Worm (Caenorhabditis elegans) whole organism, L4 larva: ENCODE results near the gene Y17G7B.18.

ENCODE experiments used
- D1046.2 ChIP-seq: fragments of 200-800 bp; sonication (Bioruptor generic); IDR thresholded peaks from 2 replicates; pipeline ENCODE4 v1.3.6; 2022; ENCODE audit warnings: missing genetic modification characterization, missing compliant biosample characterization
- F10B5.3 ChIP-seq: sonication (generic microtip); optimal IDR thresholded peaks from 2 replicates; lab custom pipeline; 2016; ENCODE audit warnings: mild to moderate bottlenecking, missing genetic modification characterization, missing compliant biosample characterization
- F26F4.8 ChIP-seq: fragments of 200-800 bp; sonication (Bioruptor generic); conservative IDR thresholded peaks from 2 replicates; pipeline ENCODE4 v1.3.6; 2022; ENCODE audit warnings: missing genetic modification characterization, missing compliant biosample characterization
- F37D6.2 ChIP-seq: sonication (generic microtip); optimal IDR thresholded peaks from 2 replicates; lab custom pipeline; 2016; ENCODE audit warnings: mild to moderate bottlenecking, missing genetic modification characterization, missing compliant biosample characterization
- F44E2.7 ChIP-seq: fragments of 200-800 bp; sonication (Bioruptor generic); IDR thresholded peaks from 2 replicates; pipeline ENCODE4 v2.1.2; 2022; ENCODE audit warnings: missing genetic modification characterization, missing compliant biosample characterization
- F49E8.2 ChIP-seq: sonication (generic microtip); optimal IDR thresholded peaks from 2 replicates; lab custom pipeline; 2016; ENCODE audit warnings: missing compliant biosample characterization, mild to moderate bottlenecking, missing genetic modification characterization, borderline replicate concordance
- Y5F2A.4 ChIP-seq: fragments of 200-800 bp; sonication (Bioruptor generic); optimal IDR thresholded peaks from 2 replicates; lab custom pipeline; 2018; ENCODE audit warnings: mild to moderate bottlenecking, missing genetic modification characterization, missing compliant biosample characterization
- ZK546.5 ChIP-seq, 2 experiments: sonication (generic microtip); optimal IDR thresholded peaks; 2 replicates each; lab custom pipeline; 2017; ENCODE audit warnings: missing biosample characterization in 2 of 2, missing genetic modification characterization in 2 of 2
- aly-2 ChIP-seq: sonication (generic microtip); optimal IDR thresholded peaks from 2 replicates; lab custom pipeline; 2018; ENCODE audit warnings: missing biosample characterization, missing genetic modification characterization
- ama-1 ChIP-seq: fragments of 150-350 bp; optimal IDR thresholded peaks from 2 replicates; lab custom pipeline; 2014; ENCODE audit warnings: inconsistent platforms, mixed read lengths
- ceh-44 ChIP-seq: fragments of 200-800 bp; sonication (Bioruptor generic); IDR thresholded peaks from 2 replicates; pipeline ENCODE4 v1.3.6; 2022; ENCODE audit warnings: missing genetic modification reagents, missing genetic modification characterization, missing compliant biosample characterization
- ceh-62 ChIP-seq: sonication (generic microtip); optimal IDR thresholded peaks from 2 replicates; lab custom pipeline; 2017; ENCODE audit warnings: missing biosample characterization, missing genetic modification characterization
- ces-1 ChIP-seq: fragments of 150-350 bp; sonication (generic microtip); optimal IDR thresholded peaks from 4 replicates; lab custom pipeline; 2014; ENCODE audit warnings: missing biosample characterization, missing genetic modification reagents, missing genetic modification characterization
- daf-16 ChIP-seq, 3 experiments: sonication (generic microtip); optimal IDR thresholded peaks; 2 replicates each; lab custom pipeline; 2016 to 2017; ENCODE audit warnings: missing genetic modification characterization in 3 of 3, missing genetic modification reagents in 3 of 3, mild to moderate bottlenecking in 2 of 3, missing compliant biosample characterization in 2 of 3, missing biosample characterization in 1 of 3, moderate library complexity in 1 of 3
- daf-19 ChIP-seq: fragments of 200-800 bp; sonication (Bioruptor generic); conservative IDR thresholded peaks from 2 replicates; pipeline ENCODE4 v1.3.6; 2022; ENCODE audit warnings: missing genetic modification characterization, missing compliant biosample characterization
- dmd-8 ChIP-seq: fragments of 200-800 bp; sonication (Bioruptor generic); IDR thresholded peaks from 2 replicates; pipeline ENCODE4 v1.3.6; 2022; ENCODE audit warnings: missing genetic modification characterization, missing compliant biosample characterization
- dpl-1 ChIP-seq: fragments of 150-350 bp; optimal IDR thresholded peaks from 2 replicates; lab custom pipeline; 2014; ENCODE audit warnings: missing biosample characterization, missing genetic modification reagents, missing genetic modification characterization
- egl-27 ChIP-seq: sonication (generic microtip); optimal IDR thresholded peaks from 3 replicates; lab custom pipeline; 2017; ENCODE audit warnings: missing biosample characterization, missing genetic modification reagents, missing genetic modification characterization
- hif-1 ChIP-seq, 2 experiments: sonication (generic microtip); optimal IDR thresholded peaks; 2 replicates each; lab custom pipeline; 2016 to 2017; ENCODE audit warnings: missing compliant biosample characterization in 2 of 2, missing genetic modification characterization in 2 of 2, missing genetic modification reagents in 2 of 2, missing genotype in 2 of 2, mild to moderate bottlenecking in 1 of 2
- hlh-11 ChIP-seq: fragments of 200-800 bp; sonication (Bioruptor generic); optimal IDR thresholded peaks from 2 replicates; lab custom pipeline; 2018; ENCODE audit warnings: mild to moderate bottlenecking, missing genetic modification characterization, missing compliant biosample characterization
- hlh-30 ChIP-seq: sonication (generic microtip); optimal IDR thresholded peaks from 2 replicates; lab custom pipeline; 2017; ENCODE audit warnings: antibody characterized with exemption, mild to moderate bottlenecking, missing genetic modification characterization, missing compliant biosample characterization; ENCODE audit not compliant: insufficient read depth
- hmg-1.1 ChIP-seq: fragments of 200-800 bp; sonication (Bioruptor generic); IDR thresholded peaks from 2 replicates; pipeline ENCODE4 v1.3.6; 2022; ENCODE audit warnings: missing genetic modification reagents, missing genetic modification characterization, missing compliant biosample characterization
- jun-1 ChIP-seq: fragments of 150-350 bp; optimal IDR thresholded peaks from 2 replicates; lab custom pipeline; 2014; ENCODE audit warnings: missing biosample characterization, missing genetic modification reagents, missing genetic modification characterization
- lim-7 ChIP-seq: fragments of 200-800 bp; sonication (Bioruptor generic); IDR thresholded peaks from 2 replicates; pipeline ENCODE4 v1.3.6; 2022; ENCODE audit warnings: missing genetic modification characterization, missing compliant biosample characterization
- lin-13 ChIP-seq: fragments of 150-350 bp; optimal IDR thresholded peaks from 2 replicates; lab custom pipeline; 2014; ENCODE audit warnings: missing biosample characterization, missing genetic modification reagents, missing genetic modification characterization
- lin-29 ChIP-seq: fragments of 200-800 bp; sonication (Bioruptor generic); IDR thresholded peaks from 2 replicates; pipeline ENCODE4 v1.3.6; 2022; ENCODE audit warnings: missing genetic modification reagents, missing genetic modification characterization, missing compliant biosample characterization
- lin-38 ChIP-seq: fragments of 200-800 bp; sonication (Bioruptor generic); IDR thresholded peaks from 2 replicates; pipeline ENCODE4 v1.3.6; 2022; ENCODE audit warnings: missing genetic modification reagents, missing genetic modification characterization, missing compliant biosample characterization
- lsy-2 ChIP-seq, 2 experiments: fragments of 150-350 bp in 1 of 2; sonication (generic microtip) in 1 of 2; optimal IDR thresholded peaks; 2 replicates each; lab custom pipeline; 2014 to 2017; ENCODE audit warnings: missing biosample characterization in 2 of 2, missing genetic modification characterization in 2 of 2
- madf-9 ChIP-seq: fragments of 200-800 bp; sonication (Bioruptor generic); conservative IDR thresholded peaks from 2 replicates; pipeline ENCODE4 v1.3.6; 2022; ENCODE audit warnings: missing genetic modification reagents, missing genetic modification characterization, missing compliant biosample characterization
- mep-1 ChIP-seq: fragments of 150-350 bp; sonication (generic microtip); optimal IDR thresholded peaks from 3 replicates; lab custom pipeline; 2014; ENCODE audit warnings: missing biosample characterization, missing genetic modification characterization
- mxl-2 ChIP-seq: fragments of 200-800 bp; sonication (Bioruptor generic); conservative IDR thresholded peaks from 2 replicates; pipeline ENCODE4 v1.3.6; 2022; ENCODE audit warnings: missing genetic modification reagents, missing genetic modification characterization, missing compliant biosample characterization
- mxl-3 ChIP-seq: fragments of 200-800 bp; sonication (Bioruptor generic); optimal IDR thresholded peaks from 2 replicates; lab custom pipeline; 2018; ENCODE audit warnings: mild to moderate bottlenecking, missing genetic modification characterization, missing compliant biosample characterization
- nhr-10 ChIP-seq: fragments of 150-350 bp; optimal IDR thresholded peaks from 2 replicates; lab custom pipeline; 2014; ENCODE audit warnings: missing biosample characterization, missing genetic modification characterization
- nhr-102 ChIP-seq: sonication (generic microtip); optimal IDR thresholded peaks from 2 replicates; lab custom pipeline; 2016; ENCODE audit warnings: mild to moderate bottlenecking, missing genetic modification characterization, moderate library complexity, missing compliant biosample characterization
- nhr-237 ChIP-seq: sonication (generic microtip); optimal IDR thresholded peaks from 2 replicates; lab custom pipeline; 2017; ENCODE audit warnings: missing biosample characterization, missing genetic modification characterization
- nhr-41 ChIP-seq: fragments of 200-800 bp; sonication (Bioruptor generic); IDR thresholded peaks from 2 replicates; pipeline ENCODE4 v1.3.6; 2022; ENCODE audit warnings: missing genetic modification reagents, missing genetic modification characterization, missing compliant biosample characterization
- nhr-42 ChIP-seq: fragments of 200-800 bp; sonication (Bioruptor generic); IDR thresholded peaks from 2 replicates; pipeline ENCODE4 v1.3.6; 2022; ENCODE audit warnings: missing genetic modification characterization, missing compliant biosample characterization
- nhr-77 ChIP-seq: fragments of 150-350 bp; optimal IDR thresholded peaks from 2 replicates; lab custom pipeline; 2014; ENCODE audit warnings: missing biosample characterization, missing genetic modification characterization
- pha-4 ChIP-seq, 2 experiments: fragments of 150-350 bp in 1 of 2; fragments of 200-800 bp in 1 of 2; sonication (Bioruptor generic) in 1 of 2; IDR thresholded peaks in 1 of 2; optimal IDR thresholded peaks in 1 of 2; 2 replicates each; pipeline versions ENCODE4 v1.3.6 to Lab custom; 2014 to 2022; ENCODE audit warnings: missing genetic modification characterization in 2 of 2, missing genetic modification reagents in 2 of 2, missing biosample characterization in 1 of 2, missing compliant biosample characterization in 1 of 2
- php-3 ChIP-seq: fragments of 200-800 bp; sonication (Bioruptor generic); IDR thresholded peaks from 2 replicates; pipeline ENCODE4 v1.3.6; 2022; ENCODE audit warnings: missing genetic modification reagents, missing genetic modification characterization, missing compliant biosample characterization
- pqm-1 ChIP-seq: sonication (generic microtip); optimal IDR thresholded peaks from 2 replicates; lab custom pipeline; 2017; ENCODE audit warnings: missing biosample characterization, missing genetic modification characterization
- saeg-2 ChIP-seq: fragments of 200-800 bp; sonication (Bioruptor generic); IDR thresholded peaks from 2 replicates; pipeline ENCODE4 v1.3.6; 2022; ENCODE audit warnings: missing genetic modification reagents, missing genetic modification characterization, missing compliant biosample characterization
- set-16 ChIP-seq: fragments of 200-800 bp; sonication (Bioruptor generic); IDR thresholded peaks from 2 replicates; pipeline ENCODE4 v1.3.6; 2022; ENCODE audit warnings: missing genetic modification reagents, missing genetic modification characterization, missing compliant biosample characterization
- skn-1 ChIP-seq: fragments of 150-350 bp; optimal IDR thresholded peaks from 2 replicates; lab custom pipeline; 2014; ENCODE audit warnings: missing biosample characterization, missing genetic modification characterization
- tag-97 ChIP-seq: fragments of 200-800 bp; sonication (Bioruptor generic); IDR thresholded peaks from 2 replicates; pipeline ENCODE4 v1.3.6; 2022; ENCODE audit warnings: missing genetic modification characterization, missing compliant biosample characterization
- vab-7 ChIP-seq: fragments of 200-800 bp; sonication (Bioruptor generic); IDR thresholded peaks from 2 replicates; pipeline ENCODE4 v1.3.6; 2022; ENCODE audit warnings: missing genetic modification reagents, missing genetic modification characterization, missing compliant biosample characterization
- zfp-3 ChIP-seq: fragments of 200-800 bp; sonication (Bioruptor generic); conservative IDR thresholded peaks from 2 replicates; pipeline ENCODE4 v1.3.6; 2022; ENCODE audit warnings: missing genetic modification reagents, missing genetic modification characterization, missing compliant biosample characterization
- zip-11 ChIP-seq: fragments of 200-800 bp; sonication (Bioruptor generic); IDR thresholded peaks from 2 replicates; pipeline ENCODE4 v1.3.6; 2022; ENCODE audit warnings: missing genetic modification characterization, missing compliant biosample characterization
- ztf-11 ChIP-seq: fragments of 150-350 bp; optimal IDR thresholded peaks from 2 replicates; lab custom pipeline; 2014; ENCODE audit warnings: missing biosample characterization, missing genetic modification characterization
- ztf-7 ChIP-seq: fragments of 150-350 bp; optimal IDR thresholded peaks from 2 replicates; lab custom pipeline; 2014; ENCODE audit warnings: missing biosample characterization, missing genetic modification characterization

The Y17G7B.18 gene

DNA sequence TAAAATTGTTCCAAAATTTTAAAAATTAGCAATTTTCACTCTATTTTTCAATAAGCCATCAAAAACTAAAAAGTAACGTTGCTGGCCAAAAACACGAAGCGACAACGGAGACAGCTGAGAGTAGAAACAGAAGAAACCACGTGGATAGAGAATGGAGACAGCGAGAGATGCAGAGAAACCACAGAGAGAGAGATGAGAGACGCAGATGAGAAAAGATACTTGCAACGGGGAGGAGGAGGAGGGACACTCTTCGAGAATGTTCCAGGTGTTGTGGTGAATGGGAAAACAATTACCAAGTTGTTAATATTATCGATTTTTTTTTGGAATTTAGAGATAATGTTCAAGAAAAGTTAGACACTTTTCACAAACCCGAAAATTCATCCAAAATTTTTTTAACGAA lies 5.3 kb downstream of the Y17G7B.18 start (continued):
- TF ChIP-seq ZK546.5 (tag; optimal IDR thresholded peaks at IDR 0.05; lab: Kevin White, UChicago) (no peak), php-3 (GFP tag; lab: Robert Waterston, UW) (peak; percentile 81), hmg-1.1 (GFP tag; lab: Robert Waterston, UW) (peak; percentile 96), nhr-237 (tag; lab: Kevin White, UChicago) (no peak), mxl-2 (no peak), lin-13 (GFP tag; lab: Kevin White, UChicago) (peak; percentile 69), F49E8.2 (no peak), lin-29 (GFP tag; lab: Robert Waterston, UW) (no peak), ceh-62 (tag; lab: Kevin White, UChicago) (no peak), daf-19 (GFP tag; lab: Robert Waterston, UW) (no peak), saeg-2 (GFP tag; lab: Robert Waterston, UW) (0 out of 2 replicates have a peak, but pooled peaks have one; percentile 39), lsy-2 (tag; optimal IDR thresholded peaks at IDR 0.05; lab: Kevin White, UChicago) (peak; percentile 78 to 93), pqm-1 (tag; lab: Kevin White, UChicago) (no peak), mxl-3 (peak; percentile 96), daf-16 (GFP tag; optimal IDR thresholded peaks at IDR 0.05; lab: Kevin White, UChicago) (peak; percentile 78 to 97), daf-16 (tag; optimal IDR thresholded peaks at IDR 0.05; lab: Kevin White, UChicago) (peak; percentile 94), D1046.2 (0 out of 2 replicates have a peak, but pooled peaks have one; percentile 35), aly-2 (tag; lab: Kevin White, UChicago) (no peak), F10B5.3 (tag; lab: Kevin White, UChicago) (no peak), zfp-3 (GFP tag; lab: Robert Waterston, UW) (peak; percentile 85), madf-9 (GFP tag; lab: Robert Waterston, UW) (no peak), ces-1 (GFP tag; lab: Kevin White, UChicago) (no peak), nhr-77 (tag; lab: Kevin White, UChicago) (peak; percentile 88), ztf-7 (tag; lab: Kevin White, UChicago) (peak; percentile 82), mep-1 (tag; lab: Kevin White, UChicago) (peak; percentile 94), ceh-44 (GFP tag; lab: Robert Waterston, UW) (no peak), zip-11 (GFP tag; lab: Robert Waterston, UW) (no peak), Y5F2A.4 (GFP tag; lab: Kevin White, UChicago) (peak; percentile 17), dmd-8 (no peak), nhr-102 (tag; lab: Kevin White, UChicago) (peak; percentile 82), lin-38 (GFP tag; lab: Robert Waterston, UW) (peak; percentile 85), F26F4.8 (no peak), ztf-11 (tag; lab: Kevin White, UChicago) (no peak), hlh-11 (peak; percentile 99), vab-7 (GFP tag; lab: Robert Waterston, UW) (peak; percentile 59; the same call in 1 of the 2 replicates), pha-4 (GFP tag; IDR thresholded peaks at IDR 0.05; lab: Robert Waterston, UW) (peak; percentile 79), pha-4 (tag; optimal IDR thresholded peaks at IDR 0.05; lab: Kevin White, UChicago) (peak; percentile 86), F44E2.7 (GFP tag; lab: Robert Waterston, UW) (no peak; the same call in 1 of the 2 replicates), ama-1 (lab: Kevin White, UChicago) (peak; percentile 77), egl-27 (tag; lab: Kevin White, UChicago) (no peak), jun-1 (peak; percentile 58), nhr-42 (GFP tag; lab: Robert Waterston, UW) (peak; percentile 63; the same call in 1 of the 2 replicates), hlh-30 (tag; lab: Kevin White, UChicago) (peak; percentile 98), hif-1 (tag; optimal IDR thresholded peaks at IDR 0.05; lab: Kevin White, UChicago) (peak; percentile 62 to 87), nhr-10 (peak; percentile 85), tag-97 (GFP tag; lab: Robert Waterston, UW) (no peak), dpl-1 (GFP tag; lab: Kevin White, UChicago) (peak; percentile 80), skn-1 (tag; lab: Kevin White, UChicago) (peak; percentile 42), set-16 (GFP tag; lab: Robert Waterston, UW) (peak; percentile 70), F37D6.2 (peak; percentile 74), nhr-41 (GFP tag; lab: Robert Waterston, UW) (no peak), lim-7 (no peak)
